Worm (Caenorhabditis elegans): ENCODE data around the gene ogdh-1.
"Not testable (repeated sequence)": the region's sequence is repeated elsewhere in the genome, so short reads cannot be mapped to it uniquely, and the experiment has no call there.

Gene ogdh-1

DNA sequence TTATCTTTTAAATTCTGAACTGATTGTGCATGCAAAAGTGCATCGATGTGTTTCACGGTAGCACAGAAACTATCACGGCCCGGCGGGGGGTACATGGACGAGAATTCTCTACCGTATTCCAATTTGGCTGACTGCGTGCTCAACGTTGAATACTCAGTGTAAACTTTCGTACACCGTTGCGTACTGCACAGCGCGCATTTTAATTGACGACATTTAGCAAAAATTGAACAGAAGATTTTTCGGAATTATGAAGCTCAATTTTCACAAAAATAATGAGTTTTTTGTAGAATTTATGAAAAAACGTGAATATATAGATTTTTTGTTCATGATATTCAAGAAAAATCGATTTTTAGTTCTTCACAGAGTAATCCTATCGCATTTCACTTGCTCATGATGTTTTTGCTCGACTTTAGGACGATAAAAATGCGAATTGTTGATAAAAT, 21.7 kb upstream of the ogdh-1 start:
- TF ChIP-seq daf-16 (GFP tag; optimal IDR thresholded peaks at IDR 0.05) (peak; percentile 22 to 30), daf-16 (tag; optimal IDR thresholded peaks at IDR 0.05) (peak; percentile 16), snpc-1.2 (GFP tag; IDR thresholded peaks at IDR 0.05) (peak; percentile 93), nhr-48 (tag; optimal IDR thresholded peaks at IDR 0.05) (peak; percentile 84), nhr-11 (tag; optimal IDR thresholded peaks at IDR 0.05) (peak; percentile 30), tra-1 (GFP tag; IDR thresholded peaks at IDR 0.05) (peak; percentile 100), dve-1 (tag; optimal IDR thresholded peaks at IDR 0.05; ENCODE audit: insufficient read depth) (peak; percentile 62), spr-3 (GFP tag; optimal IDR thresholded peaks at IDR 0.05) (peak; percentile 68), lim-7 (GFP tag; IDR thresholded peaks at IDR 0.05) (peak; percentile 65; the same call in 1 of the 2 replicates), lin-38 (GFP tag; IDR thresholded peaks at IDR 0.05) (peak; percentile 100), dpl-1 (GFP tag; optimal IDR thresholded peaks at IDR 0.05) (peak; percentile 67), unc-130 (GFP tag; optimal IDR thresholded peaks at IDR 0.05) (peak; percentile 1), D1046.2 (GFP tag; IDR thresholded peaks at IDR 0.05) (peak; percentile 99), spr-1 (tag; optimal IDR thresholded peaks at IDR 0.05) (peak; percentile 89), Y48G9A.11 (GFP tag; IDR thresholded peaks at IDR 0.05) (peak; percentile 96), nhr-41 (GFP tag; IDR thresholded peaks at IDR 0.05) (peak; percentile 99), lin-15B (tag; optimal IDR thresholded peaks at IDR 0.05) (peak; percentile 13), saeg-2 (GFP tag; IDR thresholded peaks at IDR 0.05) (peak; percentile 100), pha-4 (GFP tag; IDR thresholded peaks at IDR 0.05) (peak; percentile 99), zip-11 (GFP tag; IDR thresholded peaks at IDR 0.05) (0 out of 2 replicates have a peak, but pooled peaks have one; percentile 72), hlh-11 (tag; optimal IDR thresholded peaks at IDR 0.05) (peak; percentile 86), Y75B8A.6 (GFP tag; IDR thresholded peaks at IDR 0.05) (peak; percentile 100), zip-2 (tag; optimal IDR thresholded peaks at IDR 0.05) (peak; percentile 27), mdl-1 (tag; optimal IDR thresholded peaks at IDR 0.05) (peak in 1 of 2 experiments; percentile 23), arid-1 (GFP tag; conservative IDR thresholded peaks at IDR 0.05) (peak; percentile 98), set-16 (GFP tag; IDR thresholded peaks at IDR 0.05) (peak; percentile 58), F49E8.2 (tag; optimal IDR thresholded peaks at IDR 0.05; ENCODE audit: borderline replicate concordance) (peak; percentile 49), mep-1 (tag; optimal IDR thresholded peaks at IDR 0.05) (peak; percentile 68), mdt-29 (GFP tag; IDR thresholded peaks at IDR 0.05) (peak; percentile 99), ctbp-1 (GFP tag; IDR thresholded peaks at IDR 0.05) (peak; percentile 99), zfp-2 (tag; optimal IDR thresholded peaks at IDR 0.05) (peak; percentile 82), mes-2 (tag; optimal IDR thresholded peaks at IDR 0.05; ENCODE audit: poor library complexity, severe bottlenecking) (peak; percentile 80), nhr-42 (GFP tag; IDR thresholded peaks at IDR 0.05) (peak; percentile 100), tag-97 (GFP tag; IDR thresholded peaks at IDR 0.05) (peak; percentile 99), ceh-44 (GFP tag; IDR thresholded peaks at IDR 0.05) (peak; percentile 99), pqm-1 (tag; optimal IDR thresholded peaks at IDR 0.05) (peak; percentile 7), jun-1 (tag; optimal IDR thresholded peaks at IDR 0.05) (peak; percentile 1), T26A8.4 (GFP tag; IDR thresholded peaks at IDR 0.05) (peak; percentile 100), hif-1 (tag; optimal IDR thresholded peaks at IDR 0.05) (peak; percentile 68 to 78), F26F4.8 (GFP tag; conservative IDR thresholded peaks at IDR 0.05) (0 out of 2 replicates have a peak, but pooled peaks have one; percentile 53), mxl-2 (GFP tag; conservative IDR thresholded peaks at IDR 0.05) (peak; percentile 95), Y105C5A.15 (GFP tag; IDR thresholded peaks at IDR 0.05) (peak; percentile 93; the same call in 1 of the 2 replicates), dmd-8 (GFP tag; IDR thresholded peaks at IDR 0.05) (peak; percentile 81), nhr-77 (tag; optimal IDR thresholded peaks at IDR 0.05) (peak; percentile 59), dmd-6 (GFP tag; IDR thresholded peaks at IDR 0.05) (peak; percentile 100), lin-29 (GFP tag; IDR thresholded peaks at IDR 0.05) (peak; percentile 100), vab-7 (GFP tag; IDR thresholded peaks at IDR 0.05) (peak; percentile 100), lin-1 (GFP tag; IDR thresholded peaks at IDR 0.05) (peak; percentile 98), F44E2.7 (GFP tag; IDR thresholded peaks at IDR 0.05) (peak; percentile 92), egl-43 (GFP tag; IDR thresholded peaks at IDR 0.05) (peak; percentile 99)
- TF ChIP-seq pha-4 (tag; optimal IDR thresholded peaks at IDR 0.05) = not testable (repeated sequence)

Data from whole organism, L4 larva.